Fruit fly (Drosophila melanogaster) whole organism, pupa: ENCODE results near the gene Burs.

Source experiments
- CG13204 ChIP-seq: fragments of 200-800 bp; sonication (Bioruptor generic); optimal IDR thresholded peaks from 2 replicates; lab custom pipeline; 2018; ENCODE audit warnings: missing biosample characterization, mild to moderate bottlenecking, missing genetic modification characterization, moderate library complexity
- CG15710 ChIP-seq: fragments of 200-800 bp; sonication (Bioruptor generic); optimal IDR thresholded peaks from 2 replicates; lab custom pipeline; 2018; ENCODE audit warnings: missing biosample characterization, mild to moderate bottlenecking, missing genetic modification characterization, moderate library complexity
- CG17806 ChIP-seq: fragments of 200-800 bp; sonication (Bioruptor generic); optimal IDR thresholded peaks from 2 replicates; lab custom pipeline; 2018; ENCODE audit warnings: missing biosample characterization, mild to moderate bottlenecking, missing genetic modification characterization, moderate library complexity
- CG34367 ChIP-seq: fragments of 200-800 bp; sonication (Bioruptor generic); optimal IDR thresholded peaks from 2 replicates; lab custom pipeline; 2018; ENCODE audit warnings: missing biosample characterization, mild to moderate bottlenecking, missing genetic modification characterization
- CG4496 ChIP-seq: fragments of 200-800 bp; sonication (Bioruptor generic); IDR thresholded peaks from 3 replicates; pipeline ENCODE4 v1.3.6; 2022; ENCODE audit warnings: missing biosample characterization, missing genetic modification characterization
- CG8159 ChIP-seq: fragments of 200-800 bp; sonication (Bioruptor generic); optimal IDR thresholded peaks from 3 replicates; lab custom pipeline; 2018; ENCODE audit warnings: missing biosample characterization, mild to moderate bottlenecking, missing genetic modification characterization, moderate library complexity
- D1 ChIP-seq: fragments of 200-800 bp; sonication (Bioruptor generic); optimal IDR thresholded peaks from 2 replicates; lab custom pipeline; 2018; ENCODE audit warnings: missing biosample characterization, mild to moderate bottlenecking, missing genetic modification characterization, moderate library complexity
- EcR ChIP-seq: fragments of 200-800 bp; sonication (Bioruptor generic); optimal IDR thresholded peaks from 3 replicates; lab custom pipeline; 2019; ENCODE audit warnings: missing biosample characterization, missing genetic modification characterization, mild to moderate bottlenecking, moderate library complexity, missing genetic modification reagents
- gl ChIP-seq: fragments of 200-800 bp; sonication (Bioruptor generic); optimal IDR thresholded peaks from 2 replicates; lab custom pipeline; 2018; ENCODE audit warnings: missing biosample characterization, mild to moderate bottlenecking, missing genetic modification characterization
- rn ChIP-seq: fragments of 200-800 bp; sonication (Bioruptor generic); IDR thresholded peaks from 2 replicates; pipeline ENCODE4 v1.3.6; 2022; ENCODE audit warnings: missing biosample characterization, missing genetic modification characterization

- TF ChIP-seq CG4496 (no peak), EcR (GFP tag; lab: Kevin White, UChicago) (no peak), CG13204 (GFP tag; lab: Kevin White, UChicago) (no peak), CG15710 (tag; lab: Kevin White, UChicago) (no peak), D1 (tag; lab: Kevin White, UChicago) (no peak), CG8159 (tag; lab: Kevin White, UChicago) (no peak), CG17806 (tag; lab: Kevin White, UChicago) (no peak), CG34367 (tag; lab: Kevin White, UChicago) (no peak), rn (GFP tag; lab: Robert Waterston, UW) (no peak), gl (tag; lab: Kevin White, UChicago) (no peak)
Observed at dm6 chr3R:21748954-21749920, 20.1 kb upstream of the Burs start, which contains the start of gene CG31233.
